Worm (Caenorhabditis elegans) whole organism, midembryonic: ENCODE data around the gene T12A2.3.

ENCODE experiments used
- T22C8.4 ChIP-seq: fragments of 200-800 bp; sonication (Bioruptor generic); IDR thresholded peaks from 2 replicates; pipeline ENCODE4 v1.3.6; 2022; ENCODE audit warnings: missing genetic modification characterization, missing compliant biosample characterization
- cog-1 ChIP-seq: sonication (generic microtip); optimal IDR thresholded peaks from 2 replicates; lab custom pipeline; 2016; ENCODE audit warnings: missing genetic modification characterization, missing compliant biosample characterization
- flt-1 ChIP-seq: fragments of 200-800 bp; sonication (Bioruptor generic); IDR thresholded peaks from 2 replicates; pipeline ENCODE4 v1.3.6; 2022; ENCODE audit warnings: missing genetic modification characterization, missing compliant biosample characterization
- klf-2 ChIP-seq: fragments of 200-800 bp; sonication (Bioruptor generic); conservative IDR thresholded peaks from 2 replicates; pipeline ENCODE4 v1.3.6; 2022; ENCODE audit warnings: missing genetic modification reagents, missing genetic modification characterization, missing compliant biosample characterization
- ref-1 ChIP-seq: fragments of 200-800 bp; sonication (Bioruptor generic); conservative IDR thresholded peaks from 2 replicates; pipeline ENCODE4 v1.3.6; 2022; ENCODE audit warnings: missing genetic modification reagents, missing genetic modification characterization, missing compliant biosample characterization
- tab-1 ChIP-seq: fragments of 200-800 bp; sonication (Bioruptor generic); IDR thresholded peaks from 2 replicates; pipeline ENCODE4 v1.3.6; 2022; ENCODE audit warnings: missing genetic modification characterization, missing compliant biosample characterization
- ztf-29 ChIP-seq: fragments of 200-800 bp; sonication (Bioruptor generic); IDR thresholded peaks from 2 replicates; pipeline ENCODE4 v1.3.6; 2022; ENCODE audit warnings: missing genetic modification reagents, missing genetic modification characterization, missing compliant biosample characterization

DNA sequence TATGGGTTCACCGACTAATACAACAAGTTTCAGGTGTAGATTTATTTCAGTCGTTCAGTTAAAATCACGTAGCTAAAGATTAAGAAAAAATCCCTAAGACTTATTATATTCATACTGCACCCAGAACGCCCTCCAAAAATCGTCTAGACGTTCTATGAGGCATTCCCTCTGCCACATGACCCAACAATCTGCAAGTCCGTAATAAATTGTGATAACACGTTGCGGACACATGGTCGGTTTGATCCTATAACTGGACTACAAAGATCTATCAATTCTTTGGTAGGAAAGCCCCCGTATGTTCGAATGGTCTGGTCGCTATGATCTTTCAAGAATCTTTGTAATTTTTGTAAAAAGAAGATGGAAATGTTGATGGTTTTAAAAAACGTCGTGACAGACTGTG is 24.7 kb upstream of the T12A2.3 start:
- TF ChIP-seq T22C8.4 (GFP tag; lab: Robert Waterston, UW): no peak
- no peak for TF ChIP-seq flt-1 (GFP tag; lab: Robert Waterston, UW)
- TF ChIP-seq ztf-29: no peak
- TF ChIP-seq klf-2: no peak
- no peak for TF ChIP-seq cog-1 (tag; lab: Kevin White, UChicago)
- TF ChIP-seq ref-1 (GFP tag; lab: Robert Waterston, UW): no peak
- TF ChIP-seq tab-1 (GFP tag; lab: Robert Waterston, UW): no peak
